Worm (Caenorhabditis elegans): ENCODE data around the gene tbc-2.

ce11 chrII:5777372-5777771, 49.9 kb downstream of the tbc-2 start:
- TF ChIP-seq fkh-6 (tag; optimal IDR thresholded peaks at IDR 0.05) (no peak), elt-4 (tag; optimal IDR thresholded peaks at IDR 0.05) (no peak), nfya-1 (tag; optimal IDR thresholded peaks at IDR 0.05) (no peak), nhr-11 (tag; optimal IDR thresholded peaks at IDR 0.05) (no peak), elt-2 (tag; optimal IDR thresholded peaks at IDR 0.05) (no peak)
